Worm (Caenorhabditis elegans) whole organism, L1 larva: ENCODE data around the gene bas-1.

ENCODE experiments used
- ama-1 ChIP-seq: fragments of 150-350 bp; optimal IDR thresholded peaks from 2 replicates; lab custom pipeline; 2014
- fkh-8 ChIP-seq: sonication (generic microtip); optimal IDR thresholded peaks from 2 replicates; lab custom pipeline; 2016; ENCODE audit warnings: mild to moderate bottlenecking, missing genetic modification characterization, missing compliant biosample characterization
- lsy-2 ChIP-seq, 2 experiments: fragments of 150-350 bp; optimal IDR thresholded peaks; 2 replicates each; lab custom pipeline; 2014; ENCODE audit warnings: missing biosample characterization in 2 of 2, missing genetic modification characterization in 2 of 2
- nhr-28 ChIP-seq: fragments of 150-350 bp; optimal IDR thresholded peaks from 2 replicates; lab custom pipeline; 2014; ENCODE audit warnings: missing biosample characterization, missing genetic modification characterization
- unc-130 ChIP-seq: fragments of 150-350 bp; optimal IDR thresholded peaks from 2 replicates; lab custom pipeline; 2017; ENCODE audit warnings: missing biosample characterization, missing genetic modification characterization, inconsistent platforms

DNA sequence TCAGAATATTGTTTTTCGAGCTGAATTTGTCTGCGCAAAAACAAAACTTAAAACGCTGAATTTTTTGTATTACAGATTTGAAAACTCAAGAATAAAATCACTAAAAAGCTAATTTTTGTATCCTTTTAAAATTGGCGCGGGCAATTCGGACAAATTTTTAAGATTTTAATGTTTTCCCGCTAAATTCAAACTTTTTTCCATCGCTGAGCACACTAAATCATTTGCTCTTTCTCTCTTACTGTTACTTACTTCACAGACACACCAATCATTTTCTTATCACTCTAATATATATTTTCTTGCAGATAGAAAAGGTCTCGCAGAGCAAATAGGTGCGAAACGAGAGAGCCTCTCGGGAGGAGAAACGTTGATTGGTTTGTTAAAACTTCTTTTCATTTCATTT lies 51.9 kb downstream of the bas-1 start, which contains the start of gene par-3:
- no peak for TF ChIP-seq ama-1
- TF ChIP-seq fkh-8 (tag; lab: Kevin White, UChicago) = no peak
- no peak for TF ChIP-seq nhr-28 (tag; lab: Kevin White, UChicago)
- no peak for TF ChIP-seq unc-130 (tag; lab: Kevin White, UChicago)
- TF ChIP-seq lsy-2 (tag; optimal IDR thresholded peaks at IDR 0.05; lab: Kevin White, UChicago) = no peak
